Fruit fly (Drosophila melanogaster): Measurements from ENCODE around the gene RFeSP.

RFeSP gene

dm6 chr2L:1624750-1625149, 10.8 kb upstream of the RFeSP start (continued):
- TF ChIP-seq salm (tag; optimal IDR thresholded peaks at IDR 0.05) (peak; percentile 13), CG10565 (GFP tag; optimal IDR thresholded peaks at IDR 0.05) (no peak), sens (GFP tag) (peak; percentile 86), HHEX (GFP tag; optimal IDR thresholded peaks at IDR 0.05) (peak; percentile 78), wdn (GFP tag; IDR thresholded peaks at IDR 0.05) (peak; percentile 87), Mad (GFP tag; optimal IDR thresholded peaks at IDR 0.05) (peak; percentile 37), CG9876 (GFP tag; optimal IDR thresholded peaks at IDR 0.05) (peak; percentile 56), CG8290 (GFP tag; optimal IDR thresholded peaks at IDR 0.05) (no peak), CG8290 (tag; optimal IDR thresholded peaks at IDR 0.05) (peak in 1 of 2 experiments; percentile 86), pfk (GFP tag; optimal IDR thresholded peaks at IDR 0.05) (no peak), CG7745 (tag; optimal IDR thresholded peaks at IDR 0.05) (no peak), ro (GFP tag; IDR thresholded peaks at IDR 0.05) (peak; percentile 55; the same call in 1 of the 2 replicates), CG6791 (GFP tag; IDR thresholded peaks at IDR 0.05; ENCODE audit: partially characterized antibody) (no peak), pros (GFP tag; optimal IDR thresholded peaks at IDR 0.05) (no peak), CG6813 (GFP tag; optimal IDR thresholded peaks at IDR 0.05) (peak; percentile 67), inv (GFP tag; IDR thresholded peaks at IDR 0.05; ENCODE audit: partially characterized antibody) (no peak), CG31224 (GFP tag; IDR thresholded peaks at IDR 0.05) (peak; percentile 80), CG12219 (GFP tag; optimal IDR thresholded peaks at IDR 0.05) (peak; percentile 51), eyg (GFP tag; optimal IDR thresholded peaks at IDR 0.05) (peak; percentile 52), Dip2 (GFP tag; IDR thresholded peaks at IDR 0.05) (no peak), CG3065 (GFP tag; optimal IDR thresholded peaks at IDR 0.05) (no peak), fu2 (GFP tag; optimal IDR thresholded peaks at IDR 0.05) (peak; percentile 66), Max (GFP tag; optimal IDR thresholded peaks at IDR 0.05) (no peak), Fer1 (GFP tag; optimal IDR thresholded peaks at IDR 0.05) (peak; percentile 83), Ets97D (GFP tag; optimal IDR thresholded peaks at IDR 0.05) (no peak), Awh (GFP tag; IDR thresholded peaks at IDR 0.05) (peak; percentile 73; the same call in 1 of the 2 replicates), CG15696 (tag; optimal IDR thresholded peaks at IDR 0.05) (no peak), CG30431 (GFP tag; optimal IDR thresholded peaks at IDR 0.05) (peak; percentile 34), crp (GFP tag; optimal IDR thresholded peaks at IDR 0.05) (peak in 1 of 2 experiments; percentile 52), Gug (GFP tag; IDR thresholded peaks at IDR 0.05) (peak; percentile 85), zen2 (GFP tag; IDR thresholded peaks at IDR 0.05; ENCODE audit: partially characterized antibody) (no peak), Tbp (GFP tag; optimal IDR thresholded peaks at IDR 0.05) (no peak), tna (GFP tag; IDR thresholded peaks at IDR 0.05; ENCODE audit: partially characterized antibody) (no peak), dimm (GFP tag; IDR thresholded peaks at IDR 0.05) (peak; percentile 69), Sin3A (optimal IDR thresholded peaks at IDR 0.05) (no peak), CG2875 (GFP tag; optimal IDR thresholded peaks at IDR 0.05) (peak; percentile 47), Dref (GFP tag; IDR thresholded peaks at IDR 0.05) (0 out of 2 replicates have a peak, but pooled peaks have one; percentile 23), gcm2 (GFP tag; optimal IDR thresholded peaks at IDR 0.05) (peak; percentile 44), CG14050 (GFP tag; IDR thresholded peaks at IDR 0.05) (peak; percentile 72; the same call in 2 of the 3 replicates), Lpt (GFP tag; optimal IDR thresholded peaks at IDR 0.05) (no peak), HmgZ (tag; optimal IDR thresholded peaks at IDR 0.05) (peak; percentile 77), Doc2 (GFP tag; IDR thresholded peaks at IDR 0.05) (peak; percentile 47), CG16779 (GFP tag; IDR thresholded peaks at IDR 0.05) (peak; percentile 47; the same call in 1 of the 2 replicates), fd3F (GFP tag; optimal IDR thresholded peaks at IDR 0.05) (peak; percentile 60), D (optimal IDR thresholded peaks at IDR 0.05) (no peak), D (GFP tag; optimal IDR thresholded peaks at IDR 0.05) (peak; percentile 27), CG9797 (GFP tag; optimal IDR thresholded peaks at IDR 0.05) (no peak), tx (GFP tag; optimal IDR thresholded peaks at IDR 0.05) (peak; percentile 57), CG1647 (GFP tag; optimal IDR thresholded peaks at IDR 0.05) (peak; percentile 51), sima (GFP tag; optimal IDR thresholded peaks at IDR 0.05) (no peak), Rfx (GFP tag; IDR thresholded peaks at IDR 0.05) (peak; percentile 95), Jarid2 (GFP tag; optimal IDR thresholded peaks at IDR 0.05) (peak; percentile 39)

Measured in whole organism, embryonic.